Fruit fly (Drosophila melanogaster): ENCODE data around the gene CG13917.

DNA sequence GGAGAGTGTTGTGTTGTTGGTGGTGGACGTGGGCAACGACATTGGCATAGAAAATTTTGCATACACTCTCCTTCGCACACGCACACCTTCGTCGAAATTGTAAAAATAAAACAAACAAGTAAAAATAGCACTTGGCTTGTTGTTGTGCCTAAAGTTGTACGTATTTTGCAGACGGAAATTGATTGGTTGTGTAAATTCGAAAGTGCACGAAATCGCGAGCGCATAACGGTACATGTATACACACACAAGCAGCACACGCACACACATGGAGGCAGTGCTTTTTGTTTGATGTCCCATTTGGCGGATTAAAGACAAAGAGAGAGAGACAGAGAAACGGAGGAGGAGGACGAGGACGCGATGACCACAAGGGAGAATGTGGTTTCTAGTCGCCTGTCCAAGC lies 39.1 kb upstream of the CG13917 start:
- TF ChIP-seq Myc (optimal IDR thresholded peaks at IDR 0.05) (no peak), h (optimal IDR thresholded peaks at IDR 0.05) (no peak), psq (optimal IDR thresholded peaks at IDR 0.05) (no peak)
